Worm (Caenorhabditis elegans) whole organism, late embryonic: ENCODE results near the gene E02H4.8.
A peak's percentile ranks its signal among the peaks of the same experiment; 100 is the strongest.

Experiments
- C08G9.2 ChIP-seq: sonication (generic microtip); optimal IDR thresholded peaks from 2 replicates; lab custom pipeline; 2016; ENCODE audit warnings: mild to moderate bottlenecking, missing genetic modification characterization, moderate library complexity, missing compliant biosample characterization
- C38D4.7 ChIP-seq: fragments of 200-800 bp; sonication (Bioruptor generic); optimal IDR thresholded peaks from 2 replicates; lab custom pipeline; 2018; ENCODE audit warnings: mild to moderate bottlenecking, missing genetic modification characterization, moderate library complexity, missing compliant biosample characterization
- F13H6.1 ChIP-seq: sonication (generic microtip); optimal IDR thresholded peaks from 2 replicates; lab custom pipeline; 2016; ENCODE audit warnings: missing genetic modification characterization, missing compliant biosample characterization
- K02D7.2 ChIP-seq: sonication (generic microtip); optimal IDR thresholded peaks from 2 replicates; lab custom pipeline; 2017; ENCODE audit warnings: mild to moderate bottlenecking, missing genetic modification characterization, missing compliant biosample characterization
- Y22D7AL.16 ChIP-seq: sonication (generic microtip); optimal IDR thresholded peaks from 2 replicates; lab custom pipeline; 2016; ENCODE audit warnings: missing genetic modification characterization, missing compliant biosample characterization
- ama-1 ChIP-seq: fragments of 150-350 bp; optimal IDR thresholded peaks from 2 replicates; lab custom pipeline; 2014
- ceh-14 ChIP-seq: sonication (generic microtip); optimal IDR thresholded peaks from 2 replicates; lab custom pipeline; 2016; ENCODE audit warnings: missing genotype, missing genetic modification characterization, missing compliant biosample characterization
- ceh-18 ChIP-seq: sonication (generic microtip); optimal IDR thresholded peaks from 2 replicates; lab custom pipeline; 2016; ENCODE audit warnings: missing genetic modification characterization, missing compliant biosample characterization
- ceh-2 ChIP-seq: sonication (generic microtip); optimal IDR thresholded peaks from 2 replicates; lab custom pipeline; 2016; ENCODE audit warnings: missing genotype, missing genetic modification characterization, missing compliant biosample characterization
- ceh-24 ChIP-seq: sonication (generic microtip); optimal IDR thresholded peaks from 2 replicates; lab custom pipeline; 2016; ENCODE audit warnings: mild to moderate bottlenecking, missing genetic modification characterization, missing compliant biosample characterization
- ceh-31 ChIP-seq: sonication (generic microtip); optimal IDR thresholded peaks from 2 replicates; lab custom pipeline; 2016; ENCODE audit warnings: missing genetic modification characterization, missing compliant biosample characterization
- ceh-34 ChIP-seq: sonication (generic microtip); optimal IDR thresholded peaks from 2 replicates; lab custom pipeline; 2016; ENCODE audit warnings: mild to moderate bottlenecking, missing genetic modification characterization, missing compliant biosample characterization
- ceh-48 ChIP-seq: sonication (generic microtip); optimal IDR thresholded peaks from 2 replicates; lab custom pipeline; 2016; ENCODE audit warnings: missing genetic modification characterization, inconsistent platforms, missing compliant biosample characterization
- ceh-6 ChIP-seq: fragments of 200-800 bp; sonication (Bioruptor generic); optimal IDR thresholded peaks from 2 replicates; lab custom pipeline; 2018; ENCODE audit warnings: mild to moderate bottlenecking, missing genetic modification characterization, missing compliant biosample characterization
- ceh-9 ChIP-seq: sonication (generic microtip); optimal IDR thresholded peaks from 2 replicates; lab custom pipeline; 2016; ENCODE audit warnings: mild to moderate bottlenecking, missing genetic modification characterization, inconsistent platforms, missing compliant biosample characterization
- che-1 ChIP-seq: sonication (generic microtip); optimal IDR thresholded peaks from 2 replicates; lab custom pipeline; 2016; ENCODE audit warnings: mild to moderate bottlenecking, missing genetic modification characterization, missing compliant biosample characterization
- dve-1 ChIP-seq: sonication (generic microtip); optimal IDR thresholded peaks from 2 replicates; lab custom pipeline; 2017; ENCODE audit warnings: antibody characterized with exemption, mild to moderate bottlenecking, missing genetic modification characterization, missing compliant biosample characterization
- elt-2 ChIP-seq: sonication (generic microtip); optimal IDR thresholded peaks from 2 replicates; lab custom pipeline; 2016; ENCODE audit warnings: missing genetic modification reagents, missing genetic modification characterization, missing compliant biosample characterization
- elt-4 ChIP-seq: sonication (generic microtip); optimal IDR thresholded peaks from 2 replicates; lab custom pipeline; 2016; ENCODE audit warnings: missing genetic modification characterization, missing compliant biosample characterization
- eyg-1 ChIP-seq: sonication (generic microtip); optimal IDR thresholded peaks from 2 replicates; lab custom pipeline; 2016; ENCODE audit warnings: missing genotype, missing genetic modification characterization, missing compliant biosample characterization
- fax-1 ChIP-seq: sonication (generic microtip); optimal IDR thresholded peaks from 2 replicates; lab custom pipeline; 2016; ENCODE audit warnings: missing genotype, missing genetic modification characterization, missing compliant biosample characterization
- fkh-6 ChIP-seq: sonication (generic microtip); optimal IDR thresholded peaks from 2 replicates; lab custom pipeline; 2016; ENCODE audit warnings: missing genetic modification characterization, missing compliant biosample characterization
- hlh-30 ChIP-seq: sonication (generic microtip); optimal IDR thresholded peaks from 2 replicates; lab custom pipeline; 2017; ENCODE audit warnings: antibody characterized with exemption, missing genetic modification characterization, missing compliant biosample characterization; ENCODE audit not compliant: insufficient read depth
- lim-6 ChIP-seq: sonication (generic microtip); optimal IDR thresholded peaks from 2 replicates; lab custom pipeline; 2016; ENCODE audit warnings: missing genetic modification characterization, missing compliant biosample characterization
- lin-11 ChIP-seq: fragments of 200-800 bp; sonication (Bioruptor generic); optimal IDR thresholded peaks from 2 replicates; lab custom pipeline; 2018; ENCODE audit warnings: mild to moderate bottlenecking, missing genetic modification characterization, missing compliant biosample characterization
- madf-2 ChIP-seq: sonication (generic microtip); optimal IDR thresholded peaks from 2 replicates; lab custom pipeline; 2017; ENCODE audit warnings: missing genetic modification characterization, missing compliant biosample characterization
- nfya-1 ChIP-seq: sonication (generic microtip); optimal IDR thresholded peaks from 2 replicates; lab custom pipeline; 2017; ENCODE audit warnings: missing genetic modification characterization, mild to moderate bottlenecking, missing compliant biosample characterization, antibody characterized with exemption, moderate library complexity
- nhr-11 ChIP-seq: fragments of 150-350 bp; optimal IDR thresholded peaks from 2 replicates; lab custom pipeline; 2014; ENCODE audit warnings: missing biosample characterization, missing genetic modification characterization
- nhr-232 ChIP-seq: sonication (generic microtip); optimal IDR thresholded peaks from 2 replicates; lab custom pipeline; 2016; ENCODE audit warnings: missing genetic modification characterization, missing compliant biosample characterization
- npax-4 ChIP-seq: sonication (generic microtip); optimal IDR thresholded peaks from 2 replicates; lab custom pipeline; 2016; ENCODE audit warnings: missing genetic modification characterization, missing compliant biosample characterization
- odd-2 ChIP-seq: sonication (generic microtip); optimal IDR thresholded peaks from 2 replicates; lab custom pipeline; 2017; ENCODE audit warnings: antibody characterized with exemption, mild to moderate bottlenecking, missing genetic modification characterization, missing compliant biosample characterization
- pat-9 ChIP-seq: fragments of 200-800 bp; sonication (Bioruptor generic); optimal IDR thresholded peaks from 2 replicates; lab custom pipeline; 2018; ENCODE audit warnings: mild to moderate bottlenecking, missing genetic modification characterization, moderate library complexity, missing compliant biosample characterization
- pax-1 ChIP-seq: fragments of 150-350 bp; optimal IDR thresholded peaks from 2 replicates; lab custom pipeline; 2014; ENCODE audit warnings: missing biosample characterization, missing genetic modification characterization
- pha-2 ChIP-seq: sonication (generic microtip); optimal IDR thresholded peaks from 2 replicates; lab custom pipeline; 2017; ENCODE audit warnings: mild to moderate bottlenecking, missing genetic modification characterization, missing compliant biosample characterization
- pqm-1 ChIP-seq: sonication (generic microtip); optimal IDR thresholded peaks from 2 replicates; lab custom pipeline; 2016; ENCODE audit warnings: missing genetic modification characterization, missing compliant biosample characterization
- ref-2 ChIP-seq: sonication (generic microtip); optimal IDR thresholded peaks from 2 replicates; lab custom pipeline; 2016; ENCODE audit warnings: missing genetic modification characterization, missing compliant biosample characterization
- rnt-1 ChIP-seq: sonication (generic microtip); optimal IDR thresholded peaks from 2 replicates; lab custom pipeline; 2016; ENCODE audit warnings: missing genetic modification characterization, missing compliant biosample characterization
- sdc-2 ChIP-seq: sonication (generic microtip); optimal IDR thresholded peaks from 2 replicates; lab custom pipeline; 2016; ENCODE audit warnings: missing genotype, missing genetic modification characterization, missing compliant biosample characterization
- syd-9 ChIP-seq: sonication (generic microtip); optimal IDR thresholded peaks from 2 replicates; lab custom pipeline; 2016; ENCODE audit warnings: mild to moderate bottlenecking, missing genetic modification characterization, moderate library complexity, missing compliant biosample characterization
- tbx-2 ChIP-seq: sonication (generic microtip); optimal IDR thresholded peaks from 2 replicates; lab custom pipeline; 2016; ENCODE audit warnings: missing genetic modification characterization, missing compliant biosample characterization
- ttx-3 ChIP-seq: sonication (generic microtip); optimal IDR thresholded peaks from 2 replicates; lab custom pipeline; 2016; ENCODE audit warnings: missing genetic modification reagents, missing genetic modification characterization, missing compliant biosample characterization
- unc-3 ChIP-seq, 2 experiments: fragments of 200-800 bp in 1 of 2; sonication (Bioruptor generic) in 1 of 2; sonication (generic microtip) in 1 of 2; conservative IDR thresholded peaks in 1 of 2; optimal IDR thresholded peaks in 1 of 2; 2 replicates each; pipeline versions ENCODE4 v1.3.6 to Lab custom; 2016 to 2022; ENCODE audit warnings: missing compliant biosample characterization in 2 of 2, missing genetic modification characterization in 2 of 2, missing genetic modification reagents in 1 of 2
- unc-42 ChIP-seq: sonication (generic microtip); optimal IDR thresholded peaks from 2 replicates; lab custom pipeline; 2016; ENCODE audit warnings: missing genotype, missing genetic modification characterization, missing compliant biosample characterization
- unc-55 ChIP-seq: sonication (generic microtip); optimal IDR thresholded peaks from 2 replicates; lab custom pipeline; 2017; ENCODE audit warnings: missing biosample characterization, missing genetic modification reagents, missing genetic modification characterization
- unc-86 ChIP-seq: sonication (generic microtip); optimal IDR thresholded peaks from 2 replicates; lab custom pipeline; 2016; ENCODE audit warnings: missing genetic modification characterization, missing compliant biosample characterization
- zip-5 ChIP-seq: sonication (generic microtip); optimal IDR thresholded peaks from 2 replicates; lab custom pipeline; 2016; ENCODE audit warnings: missing genetic modification characterization, missing compliant biosample characterization

Gene E02H4.8

ce11 chrX:14297209-14297608 is 33.8 kb upstream of the E02H4.8 start:
- no peak for TF ChIP-seq che-1 (tag; lab: Kevin White, UChicago)
- peak; percentile 84 for TF ChIP-seq unc-55 (GFP tag; lab: Kevin White, UChicago)
- peak; percentile 65 for TF ChIP-seq ceh-34 (tag; lab: Kevin White, UChicago)
- no peak for TF ChIP-seq unc-86 (tag; lab: Kevin White, UChicago)
- TF ChIP-seq syd-9 (tag; lab: Kevin White, UChicago), result peak; percentile 57
- TF ChIP-seq ceh-18 (tag; lab: Kevin White, UChicago), result peak; percentile 74
- peak; percentile 9 for TF ChIP-seq F13H6.1 (tag; lab: Kevin White, UChicago)
- peak; percentile 73 for TF ChIP-seq ref-2 (tag; lab: Kevin White, UChicago)
- no peak for TF ChIP-seq unc-3 (GFP tag; conservative IDR thresholded peaks at IDR 0.05; lab: Robert Waterston, UW)
- TF ChIP-seq unc-3 (tag; optimal IDR thresholded peaks at IDR 0.05; lab: Kevin White, UChicago), result no peak
- peak; percentile 91 for TF ChIP-seq ceh-48
- peak; percentile 50 for TF ChIP-seq C08G9.2
- no peak for TF ChIP-seq lin-11 (tag; lab: Kevin White, UChicago)
- no peak for TF ChIP-seq zip-5
- no peak for TF ChIP-seq lim-6
- no peak for TF ChIP-seq K02D7.2 (tag; lab: Kevin White, UChicago)
- TF ChIP-seq eyg-1 (tag; lab: Kevin White, UChicago), result peak; percentile 41
- peak; percentile 62 for TF ChIP-seq rnt-1 (tag; lab: Kevin White, UChicago)
- no peak for TF ChIP-seq ceh-24
- peak; percentile 41 for TF ChIP-seq fax-1 (tag; lab: Kevin White, UChicago)
- TF ChIP-seq ceh-9 (tag; lab: Kevin White, UChicago), result no peak
- TF ChIP-seq pax-1 (tag; lab: Kevin White, UChicago), result no peak
- TF ChIP-seq nfya-1 (tag; lab: Kevin White, UChicago), result peak; percentile 94
- TF ChIP-seq ama-1 (lab: Kevin White, UChicago), result no peak
- TF ChIP-seq fkh-6 (tag; lab: Kevin White, UChicago), result peak; percentile 30
- no peak for TF ChIP-seq nhr-11
- TF ChIP-seq elt-2 (tag; lab: Kevin White, UChicago), result peak; percentile 4
- TF ChIP-seq dve-1 (tag; lab: Kevin White, UChicago), result no peak
- TF ChIP-seq pqm-1 (tag; lab: Kevin White, UChicago), result no peak
- TF ChIP-seq unc-42 (tag; lab: Kevin White, UChicago), result peak; percentile 70
- no peak for TF ChIP-seq pha-2 (tag; lab: Kevin White, UChicago)
- TF ChIP-seq ceh-31 (tag; lab: Kevin White, UChicago), result peak; percentile 84
- peak; percentile 75 for TF ChIP-seq sdc-2 (tag; lab: Kevin White, UChicago)
- peak; percentile 77 for TF ChIP-seq tbx-2
- peak; percentile 8 for TF ChIP-seq ceh-14 (tag; lab: Kevin White, UChicago)
- TF ChIP-seq hlh-30, result peak; percentile 37
- no peak for TF ChIP-seq nhr-232 (tag; lab: Kevin White, UChicago)
- TF ChIP-seq ceh-6 (GFP tag; lab: Kevin White, UChicago), result no peak
- TF ChIP-seq ceh-2 (tag; lab: Kevin White, UChicago), result peak; percentile 60
- TF ChIP-seq elt-4 (tag; lab: Kevin White, UChicago), result no peak
- no peak for TF ChIP-seq npax-4 (tag; lab: Kevin White, UChicago)
- TF ChIP-seq, all 69 proteins: peak for 21

DNA sequence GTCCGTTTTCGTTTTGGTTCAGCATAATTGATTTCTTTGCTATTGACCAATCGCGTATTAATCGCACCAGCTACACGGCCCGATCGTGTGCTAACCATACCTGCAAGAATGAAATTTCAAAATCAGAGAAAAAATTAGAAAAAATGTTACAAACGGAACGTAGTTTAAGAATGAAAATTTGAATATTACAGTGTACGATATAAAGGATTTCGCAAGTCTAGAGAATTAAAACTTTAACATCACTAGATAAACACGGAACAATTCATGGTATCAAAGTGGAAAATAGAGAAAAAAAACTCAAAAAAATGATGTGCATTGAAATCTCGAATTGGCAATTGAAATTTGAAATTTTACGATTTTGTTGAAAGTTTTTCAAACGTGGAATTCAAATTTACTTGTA is 33.2 kb upstream of the E02H4.8 start, which contains the start of gene madd-3:
TSS of gene madd-3 (minus strand) at position 101 of the 400 bp plus-strand sequence.
- no peak for TF ChIP-seq pat-9 (tag; lab: Kevin White, UChicago)
- no peak for TF ChIP-seq hlh-30
- no peak for TF ChIP-seq Y22D7AL.16 (tag; lab: Kevin White, UChicago)
- no peak for TF ChIP-seq madf-2 (tag; lab: Kevin White, UChicago)
- no peak for TF ChIP-seq ceh-48
- TF ChIP-seq C38D4.7 (GFP tag; lab: Kevin White, UChicago), result no peak
- TF ChIP-seq ceh-9 (tag; lab: Kevin White, UChicago), result no peak
- TF ChIP-seq nfya-1 (tag; lab: Kevin White, UChicago), result no peak
- TF ChIP-seq nhr-232 (tag; lab: Kevin White, UChicago), result no peak
- no peak for TF ChIP-seq odd-2 (tag; lab: Kevin White, UChicago)
- no peak for TF ChIP-seq unc-55 (GFP tag; lab: Kevin White, UChicago)
- TF ChIP-seq dve-1 (tag; lab: Kevin White, UChicago), result no peak
- no peak for TF ChIP-seq syd-9 (tag; lab: Kevin White, UChicago)
- no peak for TF ChIP-seq pqm-1 (tag; lab: Kevin White, UChicago)
- no peak for TF ChIP-seq ttx-3 (tag; lab: Kevin White, UChicago)
- no peak for TF ChIP-seq pax-1 (tag; lab: Kevin White, UChicago)
- no peak for TF ChIP-seq elt-2 (tag; lab: Kevin White, UChicago)
- no peak for TF ChIP-seq ceh-34 (tag; lab: Kevin White, UChicago)
- no peak for TF ChIP-seq ceh-2 (tag; lab: Kevin White, UChicago)
